Fruit fly (Drosophila melanogaster): ENCODE results near the gene mld.

Gene mld

DNA sequence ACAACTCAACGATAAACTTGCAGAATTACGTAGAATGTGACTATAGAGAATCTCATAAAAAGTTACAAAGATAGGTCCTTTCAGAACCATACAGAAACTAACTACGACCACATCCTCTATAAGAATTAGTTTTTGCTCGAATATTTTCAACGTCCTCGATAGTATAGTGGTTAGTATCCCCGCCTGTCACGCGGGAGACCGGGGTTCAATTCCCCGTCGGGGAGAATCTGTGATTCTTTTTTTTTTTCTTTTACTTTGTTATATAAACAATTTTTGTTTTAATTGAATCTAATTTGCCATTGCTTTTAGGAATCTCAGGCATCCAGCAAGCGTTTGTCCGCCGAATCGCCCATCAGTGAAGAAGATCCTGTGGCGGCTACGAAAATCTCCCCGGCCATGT, 30.3 kb upstream of the mld start:
- TF ChIP-seq Vsx2 (GFP tag; optimal IDR thresholded peaks at IDR 0.05; ENCODE audit: partially characterized antibody) (no peak), h (GFP tag; optimal IDR thresholded peaks at IDR 0.05) (no peak), sage (GFP tag; optimal IDR thresholded peaks at IDR 0.05) (no peak), Rel (GFP tag; optimal IDR thresholded peaks at IDR 0.05) (no peak), Rel (tag; optimal IDR thresholded peaks at IDR 0.05) (no peak), CG9705 (GFP tag; optimal IDR thresholded peaks at IDR 0.05) (no peak), HLH106 (tag; optimal IDR thresholded peaks at IDR 0.05) (no peak), Myc (optimal IDR thresholded peaks at IDR 0.05) (no peak), OdsH (GFP tag; optimal IDR thresholded peaks at IDR 0.05) (no peak), Mio (GFP tag; optimal IDR thresholded peaks at IDR 0.05) (no peak), dl (GFP tag; optimal IDR thresholded peaks at IDR 0.05; ENCODE audit: insufficient read depth in 1 of 2, partially characterized antibody in 2 of 2) (no peak), N (GFP tag; optimal IDR thresholded peaks at IDR 0.05) (no peak)

dm6 chr3R:24555932-24556331, 29.5 kb upstream of the mld start:
- TF ChIP-seq sv (GFP tag; optimal IDR thresholded peaks at IDR 0.05), result no peak
- TF ChIP-seq psq (GFP tag; optimal IDR thresholded peaks at IDR 0.05), result no peak
- TF ChIP-seq h (GFP tag; optimal IDR thresholded peaks at IDR 0.05), result no peak
- no peak for TF ChIP-seq dsf (GFP tag; optimal IDR thresholded peaks at IDR 0.05; ENCODE audit: borderline replicate concordance)
- TF ChIP-seq Abd-B (GFP tag; optimal IDR thresholded peaks at IDR 0.05), result no peak
- no peak for TF ChIP-seq Hr78 (GFP tag; optimal IDR thresholded peaks at IDR 0.05)
- TF ChIP-seq fru (GFP tag; optimal IDR thresholded peaks at IDR 0.05), result no peak
- no peak for TF ChIP-seq HLH106 (tag; optimal IDR thresholded peaks at IDR 0.05)
- TF ChIP-seq Jra (GFP tag; optimal IDR thresholded peaks at IDR 0.05), result no peak
- TF ChIP-seq brk (GFP tag; optimal IDR thresholded peaks at IDR 0.05), result no peak
- TF ChIP-seq woc (GFP tag; optimal IDR thresholded peaks at IDR 0.05), result no peak
- TF ChIP-seq sage (GFP tag; optimal IDR thresholded peaks at IDR 0.05), result no peak
- TF ChIP-seq ey (GFP tag; optimal IDR thresholded peaks at IDR 0.05), result no peak
- TF ChIP-seq Sp1 (GFP tag; optimal IDR thresholded peaks at IDR 0.05), result no peak
- no peak for TF ChIP-seq pan (optimal IDR thresholded peaks at IDR 0.05)
- TF ChIP-seq lola (GFP tag; optimal IDR thresholded peaks at IDR 0.05), result no peak
- TF ChIP-seq CG9705 (GFP tag; optimal IDR thresholded peaks at IDR 0.05), result no peak
- TF ChIP-seq CrebA (GFP tag; optimal IDR thresholded peaks at IDR 0.05; ENCODE audit: borderline replicate concordance), result no peak

dm6 chr3R:24556554-24556953, 28.9 kb upstream of the mld start:
- no peak for TF ChIP-seq psq (GFP tag; optimal IDR thresholded peaks at IDR 0.05)
- no peak for TF ChIP-seq foxo (GFP tag; optimal IDR thresholded peaks at IDR 0.05)
- no peak for TF ChIP-seq N (GFP tag; optimal IDR thresholded peaks at IDR 0.05)
- no peak for TF ChIP-seq HLH106 (tag; optimal IDR thresholded peaks at IDR 0.05)
- TF ChIP-seq Abd-B (GFP tag; optimal IDR thresholded peaks at IDR 0.05), result no peak
- TF ChIP-seq dl (GFP tag; optimal IDR thresholded peaks at IDR 0.05; ENCODE audit: insufficient read depth in 1 of 2, partially characterized antibody in 2 of 2), result no peak
- TF ChIP-seq CG9705 (GFP tag; optimal IDR thresholded peaks at IDR 0.05), result no peak
- no peak for TF ChIP-seq Hr78 (GFP tag; optimal IDR thresholded peaks at IDR 0.05)
- no peak for TF ChIP-seq CrebA (GFP tag; optimal IDR thresholded peaks at IDR 0.05; ENCODE audit: borderline replicate concordance)
- TF ChIP-seq sage (GFP tag; optimal IDR thresholded peaks at IDR 0.05), result no peak
- no peak for TF ChIP-seq Mio (GFP tag; optimal IDR thresholded peaks at IDR 0.05)

dm6 chr3R:24557020-24557465, 28.4 kb upstream of the mld start:
- TF ChIP-seq Dfd (GFP tag; optimal IDR thresholded peaks at IDR 0.05) (no peak), Vsx2 (GFP tag; optimal IDR thresholded peaks at IDR 0.05; ENCODE audit: partially characterized antibody) (peak; percentile 3), pan (optimal IDR thresholded peaks at IDR 0.05) (no peak), ey (GFP tag; optimal IDR thresholded peaks at IDR 0.05) (peak; percentile 61), Hr83 (GFP tag; optimal IDR thresholded peaks at IDR 0.05; ENCODE audit: poor library complexity, severe bottlenecking) (peak; percentile 72), HLH106 (tag; optimal IDR thresholded peaks at IDR 0.05) (peak; percentile 45), rgr (GFP tag; optimal IDR thresholded peaks at IDR 0.05) (peak; percentile 74), CG32264 (GFP tag; optimal IDR thresholded peaks at IDR 0.05) (no peak), br (GFP tag; optimal IDR thresholded peaks at IDR 0.05) (peak; percentile 54), dl (GFP tag; optimal IDR thresholded peaks at IDR 0.05; ENCODE audit: insufficient read depth in 1 of 2, partially characterized antibody in 2 of 2) (no peak), sv (GFP tag; optimal IDR thresholded peaks at IDR 0.05) (peak; percentile 56), Hnf4 (GFP tag; optimal IDR thresholded peaks at IDR 0.05) (peak; percentile 42), tai (GFP tag; optimal IDR thresholded peaks at IDR 0.05) (peak; percentile 24), Myc (optimal IDR thresholded peaks at IDR 0.05) (peak; percentile 87), brk (GFP tag; optimal IDR thresholded peaks at IDR 0.05) (peak; percentile 54), h (GFP tag; optimal IDR thresholded peaks at IDR 0.05) (peak; percentile 71), dmrt93B (GFP tag; optimal IDR thresholded peaks at IDR 0.05) (peak; percentile 24), N (GFP tag; optimal IDR thresholded peaks at IDR 0.05) (no peak), OdsH (GFP tag; optimal IDR thresholded peaks at IDR 0.05) (peak; percentile 76), psq (GFP tag; optimal IDR thresholded peaks at IDR 0.05) (peak; percentile 58), Rel (GFP tag; optimal IDR thresholded peaks at IDR 0.05) (no peak), Rel (tag; optimal IDR thresholded peaks at IDR 0.05) (peak; percentile 4)
